Fruit fly (Drosophila melanogaster) whole organism, embryonic: ENCODE measurements around the gene CG6414.

Experiments
- Antp ChIP-seq: fragments of 200-800 bp; sonication (Bioruptor generic); optimal IDR thresholded peaks from 3 replicates; lab custom pipeline; 2016; ENCODE audit warnings: missing biosample characterization, missing genetic modification characterization
- Bgb ChIP-seq: fragments of 200-800 bp; sonication (Bioruptor generic); IDR thresholded peaks from 2 replicates; pipeline ENCODE4 v1.3.6; 2022; ENCODE audit warnings: missing biosample characterization, missing genetic modification characterization; ENCODE audit not compliant: partially characterized antibody
- CG10462 ChIP-seq: fragments of 200-800 bp; sonication (Bioruptor generic); optimal IDR thresholded peaks from 2 replicates; lab custom pipeline; 2016; ENCODE audit warnings: missing biosample characterization, missing genetic modification characterization
- CG12659 ChIP-seq: fragments of 200-800 bp; sonication (Bioruptor generic); optimal IDR thresholded peaks from 3 replicates; lab custom pipeline; 2017; ENCODE audit warnings: mild to moderate bottlenecking, missing biosample characterization, missing genetic modification reagents, missing genetic modification characterization
- CG12769 ChIP-seq: fragments of 200-800 bp; sonication (Bioruptor generic); optimal IDR thresholded peaks from 2 replicates; lab custom pipeline; 2019; ENCODE audit warnings: missing biosample characterization, mild to moderate bottlenecking, missing genetic modification characterization, moderate library complexity
- CG14014 ChIP-seq: fragments of 200-800 bp; sonication (Bioruptor generic); IDR thresholded peaks from 2 replicates; pipeline ENCODE4 v1.3.6; 2022; ENCODE audit warnings: missing biosample characterization, missing genetic modification characterization
- CG14965 ChIP-seq: fragments of 200-800 bp; sonication (Bioruptor generic); optimal IDR thresholded peaks from 2 replicates; lab custom pipeline; 2016; ENCODE audit warnings: missing biosample characterization, missing genetic modification characterization, borderline replicate concordance
- CG15011 ChIP-seq: fragments of 200-800 bp; sonication (Bioruptor generic); optimal IDR thresholded peaks from 3 replicates; lab custom pipeline; 2018; ENCODE audit warnings: missing biosample characterization, mild to moderate bottlenecking, missing genetic modification characterization
- CG18262 ChIP-seq: fragments of 200-800 bp; optimal IDR thresholded peaks from 3 replicates; lab custom pipeline; 2019; ENCODE audit warnings: missing biosample characterization, mild to moderate bottlenecking, missing genetic modification characterization, moderate library complexity
- CG42726 ChIP-seq: fragments of 200-800 bp; sonication (Bioruptor generic); IDR thresholded peaks from 2 replicates; pipeline ENCODE4 v1.3.6; 2022; ENCODE audit warnings: missing biosample characterization, missing genetic modification characterization; ENCODE audit not compliant: partially characterized antibody
- CG4328 ChIP-seq: fragments of 200-800 bp; sonication (Bioruptor generic); optimal IDR thresholded peaks from 3 replicates; lab custom pipeline; 2017; ENCODE audit warnings: missing biosample characterization, missing genetic modification reagents, missing genetic modification characterization
- CG5245 ChIP-seq: fragments of 200-800 bp; sonication (Bioruptor generic); optimal IDR thresholded peaks from 3 replicates; lab custom pipeline; 2016; ENCODE audit warnings: missing biosample characterization, missing genetic modification characterization
- CG7963 ChIP-seq: fragments of 200-800 bp; sonication (Bioruptor generic); IDR thresholded peaks from 3 replicates; pipeline ENCODE4 v1.3.6; 2022; ENCODE audit warnings: missing biosample characterization, missing genetic modification characterization; ENCODE audit not compliant: partially characterized antibody
- CG8089 ChIP-seq: fragments of 200-800 bp; sonication (Bioruptor generic); optimal IDR thresholded peaks from 3 replicates; lab custom pipeline; 2016; ENCODE audit warnings: missing biosample characterization, missing genetic modification characterization
- CG8765 ChIP-seq: fragments of 200-800 bp; sonication (Bioruptor generic); IDR thresholded peaks from 2 replicates; pipeline ENCODE4 v1.3.6; 2022; ENCODE audit warnings: missing biosample characterization, missing genetic modification characterization
- Dbx ChIP-seq: fragments of 200-800 bp; sonication (Bioruptor generic); IDR thresholded peaks from 3 replicates; pipeline ENCODE4 v1.3.6; 2022; ENCODE audit warnings: missing biosample characterization, missing genetic modification characterization
- Fer1 ChIP-seq: fragments of 200-800 bp; sonication (Bioruptor generic); optimal IDR thresholded peaks from 2 replicates; lab custom pipeline; 2017; ENCODE audit warnings: missing biosample characterization, mild to moderate bottlenecking, missing genetic modification characterization
- Gug ChIP-seq: fragments of 200-800 bp; sonication (Bioruptor generic); IDR thresholded peaks from 4 replicates; pipeline ENCODE4 v1.3.6; 2022; ENCODE audit warnings: missing biosample characterization, missing genetic modification characterization
- HLHmδ ChIP-seq: fragments of 200-800 bp; sonication (Bioruptor generic); optimal IDR thresholded peaks from 2 replicates; lab custom pipeline; 2018; ENCODE audit warnings: missing biosample characterization, mild to moderate bottlenecking, missing genetic modification characterization, moderate library complexity
- Hmr ChIP-seq: fragments of 200-800 bp; sonication (Bioruptor generic); optimal IDR thresholded peaks from 3 replicates; lab custom pipeline; 2017; ENCODE audit warnings: mild to moderate bottlenecking, missing biosample characterization, missing genetic modification reagents, missing genetic modification characterization
- MBD-R2 ChIP-seq: fragments of 200-800 bp; sonication (Bioruptor generic); IDR thresholded peaks from 2 replicates; pipeline ENCODE4 v1.3.6; 2022; ENCODE audit warnings: missing biosample characterization, missing genetic modification characterization
- Mad ChIP-seq: fragments of 200-800 bp; sonication (Bioruptor generic); optimal IDR thresholded peaks from 2 replicates; lab custom pipeline; 2016; ENCODE audit warnings: missing biosample characterization, missing genetic modification characterization
- NK7.1 ChIP-seq: fragments of 200-800 bp; sonication (Bioruptor generic); optimal IDR thresholded peaks from 3 replicates; lab custom pipeline; 2016; ENCODE audit warnings: missing biosample characterization, missing genetic modification characterization
- Neu2 ChIP-seq: fragments of 200-800 bp; sonication (Bioruptor generic); optimal IDR thresholded peaks from 3 replicates; lab custom pipeline; 2016; ENCODE audit warnings: missing biosample characterization, missing genetic modification characterization, borderline replicate concordance
- Sin3A ChIP-seq: fragments of >200 bp; optimal IDR thresholded peaks from 2 replicates; lab custom pipeline; 2018
- Six4 ChIP-seq: fragments of 200-800 bp; sonication (Bioruptor generic); optimal IDR thresholded peaks from 2 replicates; lab custom pipeline; 2016; ENCODE audit warnings: missing biosample characterization, missing genetic modification characterization
- Sry-β ChIP-seq: fragments of 200-800 bp; sonication (Bioruptor generic); optimal IDR thresholded peaks from 2 replicates; lab custom pipeline; 2018; ENCODE audit warnings: missing biosample characterization, mild to moderate bottlenecking, missing genetic modification characterization, moderate library complexity
- Ssrp ChIP-seq: fragments of 200-800 bp; sonication (Bioruptor generic); optimal IDR thresholded peaks from 2 replicates; lab custom pipeline; 2018; ENCODE audit warnings: missing biosample characterization, mild to moderate bottlenecking, missing genetic modification characterization, moderate library complexity
- ara ChIP-seq: fragments of 200-800 bp; sonication (Bioruptor generic); IDR thresholded peaks from 2 replicates; pipeline ENCODE4 v1.3.6; 2022; ENCODE audit warnings: missing biosample characterization, missing genetic modification characterization
- chn ChIP-seq: fragments of 200-800 bp; sonication (Bioruptor generic); optimal IDR thresholded peaks from 2 replicates; lab custom pipeline; 2016; ENCODE audit warnings: missing biosample characterization, missing genetic modification characterization
- corto ChIP-seq: fragments of 200-800 bp; sonication (Bioruptor generic); optimal IDR thresholded peaks from 2 replicates; lab custom pipeline; 2016; ENCODE audit warnings: missing biosample characterization, mild to moderate bottlenecking, missing genetic modification characterization, moderate library complexity
- ems ChIP-seq: fragments of 200-800 bp; sonication (Bioruptor generic); optimal IDR thresholded peaks from 3 replicates; lab custom pipeline; 2016; ENCODE audit warnings: missing biosample characterization, missing genetic modification characterization
- eve ChIP-seq, 2 experiments: fragments of >200 bp; optimal IDR thresholded peaks; 2 replicates each; lab custom pipeline; 2017; ENCODE audit warnings: missing biosample characterization in 2 of 2, missing genetic modification characterization in 2 of 2
- fd102C ChIP-seq: fragments of 200-800 bp; sonication (Bioruptor generic); optimal IDR thresholded peaks from 2 replicates; lab custom pipeline; 2018; ENCODE audit warnings: missing biosample characterization, mild to moderate bottlenecking, missing genetic modification characterization, moderate library complexity
- fu2 ChIP-seq: fragments of 200-800 bp; sonication (Bioruptor generic); optimal IDR thresholded peaks from 2 replicates; lab custom pipeline; 2016; ENCODE audit warnings: missing biosample characterization, missing genetic modification characterization
- gsb ChIP-seq: fragments of 200-800 bp; sonication (Bioruptor generic); IDR thresholded peaks from 2 replicates; pipeline ENCODE4 v1.3.6; 2022; ENCODE audit warnings: missing biosample characterization, missing genetic modification characterization
- ham ChIP-seq: fragments of 200-800 bp; sonication (Bioruptor generic); IDR thresholded peaks from 2 replicates; pipeline ENCODE4 v1.3.6; 2022; ENCODE audit warnings: missing biosample characterization, missing genetic modification characterization
- jing ChIP-seq: fragments of 200-800 bp; sonication (Bioruptor generic); optimal IDR thresholded peaks from 2 replicates; lab custom pipeline; 2018; ENCODE audit warnings: missing biosample characterization, mild to moderate bottlenecking, missing genetic modification characterization
- jumu ChIP-seq: fragments of 200-800 bp; sonication (Bioruptor generic); optimal IDR thresholded peaks from 3 replicates; lab custom pipeline; 2016; ENCODE audit warnings: missing biosample characterization, missing genetic modification characterization
- org-1 ChIP-seq: fragments of 200-800 bp; sonication (Bioruptor generic); optimal IDR thresholded peaks from 2 replicates; lab custom pipeline; 2017; ENCODE audit warnings: missing biosample characterization, missing genetic modification characterization
- otp ChIP-seq: fragments of 200-800 bp; sonication (Bioruptor generic); IDR thresholded peaks from 3 replicates; pipeline ENCODE4, ENCODE4 v1.3.6; 2022; ENCODE audit warnings: missing biosample characterization, missing genetic modification characterization
- peb ChIP-seq: fragments of 200-800 bp; sonication (Bioruptor generic); IDR thresholded peaks from 2 replicates; pipeline ENCODE4 v1.3.6; 2022; ENCODE audit warnings: missing biosample characterization, missing genetic modification characterization
- pum ChIP-seq: fragments of 200-800 bp; sonication (Bioruptor generic); optimal IDR thresholded peaks from 2 replicates; lab custom pipeline; 2016; ENCODE audit warnings: missing biosample characterization, missing genetic modification characterization
- ro ChIP-seq: fragments of 200-800 bp; sonication (Bioruptor generic); IDR thresholded peaks from 2 replicates; pipeline ENCODE4 v1.3.6; 2022; ENCODE audit warnings: missing biosample characterization, missing genetic modification characterization
- row ChIP-seq: fragments of 200-800 bp; sonication (Bioruptor generic); IDR thresholded peaks from 3 replicates; pipeline ENCODE4 v1.3.6; 2022; ENCODE audit warnings: missing biosample characterization, missing genetic modification characterization
- shn ChIP-seq: fragments of 200-800 bp; sonication (Bioruptor generic); optimal IDR thresholded peaks from 3 replicates; lab custom pipeline; 2016; ENCODE audit warnings: missing biosample characterization, missing genetic modification characterization
- so ChIP-seq: fragments of 200-800 bp; sonication (Bioruptor generic); IDR thresholded peaks from 3 replicates; pipeline ENCODE4 v1.3.6; 2022; ENCODE audit warnings: missing biosample characterization, missing genetic modification characterization
- tna ChIP-seq: fragments of 200-800 bp; sonication (Bioruptor generic); IDR thresholded peaks from 2 replicates; pipeline ENCODE4 v1.3.6; 2022; ENCODE audit warnings: missing biosample characterization, missing genetic modification characterization; ENCODE audit not compliant: partially characterized antibody
- trem ChIP-seq: fragments of 200-800 bp; optimal IDR thresholded peaks from 3 replicates; lab custom pipeline; 2019; ENCODE audit warnings: missing biosample characterization, mild to moderate bottlenecking, missing genetic modification characterization, moderate library complexity
- tup ChIP-seq: fragments of 200-800 bp; sonication (Bioruptor generic); optimal IDR thresholded peaks from 2 replicates; lab custom pipeline; 2016; ENCODE audit warnings: missing biosample characterization, mild to moderate bottlenecking, missing genetic modification characterization, moderate library complexity
- vvl ChIP-seq: fragments of 200-800 bp; sonication (Bioruptor generic); IDR thresholded peaks from 2 replicates; pipeline ENCODE4 v1.3.6; 2022; ENCODE audit warnings: missing biosample characterization, missing genetic modification characterization
- yki ChIP-seq: fragments of >200 bp; optimal IDR thresholded peaks from 3 replicates; lab custom pipeline; 2018
- zen ChIP-seq: fragments of 200-800 bp; sonication (Bioruptor generic); optimal IDR thresholded peaks from 3 replicates; lab custom pipeline; 2018; ENCODE audit warnings: missing biosample characterization, mild to moderate bottlenecking, missing genetic modification characterization, moderate library complexity

The CG6414 gene

DNA sequence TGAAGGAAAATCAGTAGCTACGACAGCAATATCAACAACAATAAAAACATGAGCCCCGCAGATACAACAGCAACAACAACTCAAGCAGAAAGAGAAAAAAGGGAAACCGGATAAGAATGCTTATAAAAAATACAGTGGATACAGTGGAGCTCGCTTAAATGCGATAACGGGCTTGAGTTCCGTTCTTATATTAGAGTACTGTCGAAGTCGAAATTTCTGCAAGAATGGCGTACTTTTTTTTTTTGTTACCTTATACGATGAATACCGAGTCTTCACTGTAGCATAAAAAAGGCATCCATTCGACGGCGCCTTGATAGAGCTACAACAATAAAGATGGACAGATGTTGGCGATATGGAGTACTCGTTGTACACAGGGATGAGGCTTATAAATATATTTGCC lies 39.0 kb upstream of the CG6414 start (continued):
- TF ChIP-seq so (no peak), CG8765 (GFP tag; lab: Robert Waterston, UW) (peak; percentile 36; the same call in 1 of the 2 replicates), CG18262 (tag; lab: Kevin White, UChicago) (peak; percentile 12), Dbx (GFP tag; lab: Robert Waterston, UW) (no peak), zen (tag; lab: Kevin White, UChicago) (no peak), peb (no peak), Mad (GFP tag; lab: Kevin White, UChicago) (no peak), ems (GFP tag; lab: Kevin White, UChicago) (peak; percentile 13), yki (lab: Kevin White, UChicago) (no peak), Antp (GFP tag; lab: Kevin White, UChicago) (peak; percentile 49), CG15011 (GFP tag; lab: Kevin White, UChicago) (no peak), row (GFP tag; lab: Robert Waterston, UW) (peak; percentile 76), CG10462 (no peak), ham (GFP tag; lab: Robert Waterston, UW) (no peak), fu2 (GFP tag; lab: Kevin White, UChicago) (no peak), CG14965 (GFP tag; lab: Kevin White, UChicago) (no peak), gsb (no peak), Sry-β (GFP tag; lab: Kevin White, UChicago) (no peak), CG7963 (GFP tag; lab: Robert Waterston, UW) (no peak), vvl (GFP tag; lab: Robert Waterston, UW) (peak; percentile 62), Six4 (GFP tag; lab: Kevin White, UChicago) (no peak), ara (GFP tag; lab: Robert Waterston, UW) (peak; percentile 61), CG8089 (peak; percentile 14), pum (GFP tag; lab: Kevin White, UChicago) (peak; percentile 40), chn (GFP tag; lab: Kevin White, UChicago) (peak; percentile 52), trem (tag; lab: Kevin White, UChicago) (no peak), otp (GFP tag; lab: Robert Waterston, UW) (peak; percentile 56; the same call in 1 of the 3 replicates), CG5245 (GFP tag; lab: Kevin White, UChicago) (peak; percentile 15), Neu2 (no peak), NK7.1 (GFP tag; lab: Kevin White, UChicago) (no peak), tup (no peak), jing (GFP tag; lab: Kevin White, UChicago) (no peak), HLHmδ (no peak), Ssrp (tag; lab: Kevin White, UChicago) (no peak), corto (GFP tag; lab: Kevin White, UChicago) (no peak), CG14014 (GFP tag; lab: Robert Waterston, UW) (peak; percentile 54), CG4328 (GFP tag; lab: Kevin White, UChicago) (no peak), CG12659 (GFP tag; lab: Kevin White, UChicago) (no peak), Bgb (GFP tag; lab: Robert Waterston, UW) (no peak), fd102C (no peak), Fer1 (peak; percentile 13), CG42726 (no peak), Gug (GFP tag; lab: Robert Waterston, UW) (peak; percentile 61; the same call in 3 of the 4 replicates), tna (no peak), shn (GFP tag; lab: Kevin White, UChicago) (peak; percentile 31), ro (GFP tag; lab: Robert Waterston, UW) (no peak), CG12769 (tag; lab: Kevin White, UChicago) (peak; percentile 10), jumu (GFP tag; lab: Kevin White, UChicago) (peak; percentile 30), org-1 (no peak), MBD-R2 (GFP tag; lab: Robert Waterston, UW) (no peak), Sin3A (lab: Kevin White, UChicago) (no peak), Hmr (peak; percentile 27), eve (GFP tag; optimal IDR thresholded peaks at IDR 0.05; lab: Kevin White, UChicago) (no peak)
